Worm (Caenorhabditis elegans) whole organism, L2 larva: Measurements from ENCODE around the gene pigg-1.

ENCODE experiments used
- aly-2 ChIP-seq: fragments of 150-350 bp; optimal IDR thresholded peaks from 2 replicates; lab custom pipeline; 2014; ENCODE audit warnings: missing biosample characterization, missing genetic modification characterization
- blmp-1 ChIP-seq: sonication (generic microtip); optimal IDR thresholded peaks from 2 replicates; lab custom pipeline; 2017; ENCODE audit warnings: missing genetic modification characterization, mild to moderate bottlenecking, missing compliant biosample characterization, antibody characterized with exemption, moderate library complexity; ENCODE audit not compliant: insufficient read depth
- elt-3 ChIP-seq: sonication (generic microtip); optimal IDR thresholded peaks from 2 replicates; lab custom pipeline; 2017; ENCODE audit warnings: missing biosample characterization, missing genetic modification characterization
- fos-1 ChIP-seq: fragments of 150-350 bp; optimal IDR thresholded peaks from 2 replicates; lab custom pipeline; 2014; ENCODE audit warnings: missing biosample characterization, missing genetic modification characterization
- lin-39 ChIP-seq: fragments of 150-350 bp; optimal IDR thresholded peaks from 2 replicates; lab custom pipeline; 2014; ENCODE audit warnings: missing biosample characterization, missing genetic modification reagents, missing genetic modification characterization
- mdl-1 ChIP-seq, 2 experiments: fragments of 150-350 bp in 1 of 2; sonication (generic microtip) in 1 of 2; optimal IDR thresholded peaks; 2 replicates each; lab custom pipeline; 2017; ENCODE audit warnings: missing biosample characterization in 2 of 2, missing genetic modification characterization in 2 of 2
- nhr-12 ChIP-seq: fragments of 150-350 bp; optimal IDR thresholded peaks from 2 replicates; lab custom pipeline; 2014; ENCODE audit warnings: missing biosample characterization, missing genetic modification characterization
- nhr-21 ChIP-seq: fragments of 150-350 bp; optimal IDR thresholded peaks from 2 replicates; lab custom pipeline; 2014; ENCODE audit warnings: missing biosample characterization, missing genetic modification characterization
- nhr-237 ChIP-seq: fragments of 150-350 bp; optimal IDR thresholded peaks from 2 replicates; lab custom pipeline; 2014; ENCODE audit warnings: missing biosample characterization, missing genetic modification characterization
- unc-62 ChIP-seq: fragments of 150-350 bp; optimal IDR thresholded peaks from 2 replicates; lab custom pipeline; 2014; ENCODE audit warnings: missing biosample characterization, missing genetic modification reagents, missing genetic modification characterization
- ztf-11 ChIP-seq: sonication (generic microtip); optimal IDR thresholded peaks from 2 replicates; lab custom pipeline; 2017; ENCODE audit warnings: missing biosample characterization, missing genetic modification characterization

- TF ChIP-seq ztf-11 (tag; lab: Kevin White, UChicago) (no peak), aly-2 (tag; lab: Kevin White, UChicago) (no peak), unc-62 (no peak), fos-1 (tag; lab: Kevin White, UChicago) (no peak), lin-39 (tag; lab: Kevin White, UChicago) (no peak), nhr-12 (no peak), nhr-21 (tag; lab: Kevin White, UChicago) (no peak), mdl-1 (tag; optimal IDR thresholded peaks at IDR 0.05; lab: Kevin White, UChicago) (no peak), elt-3 (tag; lab: Kevin White, UChicago) (no peak), blmp-1 (no peak), nhr-237 (tag; lab: Kevin White, UChicago) (no peak)
Observed at ce11 chrII:8612470-8612869, 12.4 kb upstream of the pigg-1 start, which contains the start of gene T22C8.1.
